Worm (Caenorhabditis elegans): ENCODE results near the gene let-60.
A peak's percentile ranks its signal among the peaks of the same experiment; 100 is the strongest.

The let-60 gene

ce11 chrIV:11690988-11691387 is at the start of gene let-60:
TSS of gene let-60 (minus strand) at chrIV:11691088.
- no peak for TF ChIP-seq xbp-1 (tag; optimal IDR thresholded peaks at IDR 0.05)
- TF ChIP-seq snu-23 (GFP tag; optimal IDR thresholded peaks at IDR 0.05): no peak
- no peak for TF ChIP-seq egl-13 (tag; optimal IDR thresholded peaks at IDR 0.05)
- no peak for TF ChIP-seq vab-15 (tag; optimal IDR thresholded peaks at IDR 0.05)
- no peak for TF ChIP-seq nhr-28 (tag; optimal IDR thresholded peaks at IDR 0.05)
- TF ChIP-seq ces-1 (GFP tag; optimal IDR thresholded peaks at IDR 0.05): no peak
- no peak for TF ChIP-seq grh-1 (GFP tag; IDR thresholded peaks at IDR 0.05)
- no peak for TF ChIP-seq ama-1 (optimal IDR thresholded peaks at IDR 0.05)
- no peak for TF ChIP-seq pag-3 (tag; optimal IDR thresholded peaks at IDR 0.05; ENCODE audit: borderline replicate concordance, insufficient read depth)
- TF ChIP-seq isw-1 (GFP tag; IDR thresholded peaks at IDR 0.05): no peak
- no peak for TF ChIP-seq mep-1 (tag; optimal IDR thresholded peaks at IDR 0.05)
- TF ChIP-seq lin-15B (tag; optimal IDR thresholded peaks at IDR 0.05): no peak
- TF ChIP-seq F16B12.6 (tag; optimal IDR thresholded peaks at IDR 0.05): no peak
- TF ChIP-seq nhr-71 (tag; optimal IDR thresholded peaks at IDR 0.05): no peak
- TF ChIP-seq dpl-1 (GFP tag; optimal IDR thresholded peaks at IDR 0.05): no peak
- no peak for TF ChIP-seq efl-1 (optimal IDR thresholded peaks at IDR 0.05)
- no peak for TF ChIP-seq efl-1 (GFP tag; optimal IDR thresholded peaks at IDR 0.05 in 1 of 2)
- TF ChIP-seq C16A3.4 (tag; optimal IDR thresholded peaks at IDR 0.05): no peak
- TF ChIP-seq C04F5.9 (tag; optimal IDR thresholded peaks at IDR 0.05): no peak
- TF ChIP-seq unc-98 (GFP tag; IDR thresholded peaks at IDR 0.05): no peak
- TF ChIP-seq elt-2 (tag; optimal IDR thresholded peaks at IDR 0.05): no peak

- TF ChIP-seq snu-23 (GFP tag; optimal IDR thresholded peaks at IDR 0.05) (no peak), mab-9 (GFP tag; IDR thresholded peaks at IDR 0.05) (no peak), sptf-1 (tag; optimal IDR thresholded peaks at IDR 0.05) (no peak), ztf-4 (tag; optimal IDR thresholded peaks at IDR 0.05) (no peak)
These were observed 49.3 kb upstream of the let-60 start, which contains the start of gene K01A6.4 for ce11 chrIV:11740204-11740603. TSS of gene K01A6.4 (minus strand) at chrIV:11740304.

DNA sequence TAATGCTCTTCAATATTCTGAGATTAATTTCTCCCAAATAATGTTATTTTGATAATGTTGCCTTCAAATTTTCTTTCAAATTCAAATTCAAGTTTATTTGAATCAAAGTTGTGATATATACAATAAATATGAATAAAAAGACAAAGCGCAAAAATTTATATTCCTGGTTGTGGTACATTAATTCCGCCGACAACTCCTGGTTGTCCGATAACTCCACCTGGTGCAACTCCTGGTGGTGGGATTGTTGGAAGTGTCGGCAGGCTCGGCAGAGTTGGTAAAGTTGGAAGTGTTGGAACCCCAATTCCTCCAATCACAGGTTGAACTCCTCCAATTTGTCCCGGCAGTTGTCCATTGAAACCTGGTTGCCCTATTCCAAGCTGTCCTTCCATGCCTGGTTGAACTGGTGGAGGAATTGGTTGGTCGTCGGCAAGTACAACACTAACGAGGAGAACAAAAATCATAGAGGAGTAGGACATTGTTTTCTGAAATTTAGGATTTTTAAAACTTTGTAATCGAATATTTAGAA is 47.3 kb upstream of the let-60 start, which contains the start of gene K01A6.7:
Gene K01A6.7, minus strand, starts transcription at position 476 of the 526 bp plus-strand sequence.
- no peak for TF ChIP-seq nhr-28 (tag; optimal IDR thresholded peaks at IDR 0.05)
- TF ChIP-seq zip-4 (GFP tag; optimal IDR thresholded peaks at IDR 0.05): no peak
- no peak for TF ChIP-seq zag-1 (tag; optimal IDR thresholded peaks at IDR 0.05)
- TF ChIP-seq snpc-4 (tag; optimal IDR thresholded peaks at IDR 0.05): no peak
- no peak for TF ChIP-seq nhr-12 (tag; optimal IDR thresholded peaks at IDR 0.05)
- no peak for TF ChIP-seq lin-39 (tag; optimal IDR thresholded peaks at IDR 0.05)
- no peak for TF ChIP-seq nhr-85 (tag)
- TF ChIP-seq lir-3 (tag; optimal IDR thresholded peaks at IDR 0.05; ENCODE audit: poor library complexity): no peak

ce11 chrIV:11737269-11737668 is 46.4 kb upstream of the let-60 start, which contains the start of gene K01A6.8:
TSS of gene K01A6.8 (minus strand) at chrIV:11737369.
- TF ChIP-seq efl-1 (optimal IDR thresholded peaks at IDR 0.05): no peak
- TF ChIP-seq efl-1 (GFP tag; optimal IDR thresholded peaks at IDR 0.05 in 1 of 2): peak in 1 of 2 experiments; percentile 32
- TF ChIP-seq nhr-90 (tag; optimal IDR thresholded peaks at IDR 0.05; ENCODE audit: poor library complexity): no peak

DNA sequence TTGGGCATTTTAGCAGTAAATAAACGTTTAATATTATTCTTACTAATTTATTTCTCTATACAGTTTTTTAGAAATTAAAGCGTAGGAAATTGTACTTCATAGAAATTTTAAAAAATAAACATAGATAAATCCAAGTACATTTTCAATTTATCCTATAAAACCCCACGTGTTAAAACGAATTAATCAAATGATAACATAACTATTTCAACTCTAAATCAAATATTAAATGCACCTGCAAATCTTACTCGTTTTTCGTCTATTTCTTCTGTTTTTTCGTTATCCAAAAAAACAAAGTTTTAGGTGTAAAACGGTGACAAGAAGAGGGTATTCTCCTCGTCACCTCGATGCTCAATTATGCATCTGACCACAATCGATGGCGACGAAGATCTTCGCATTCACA is 44.1 kb upstream of the let-60 start, which contains the start of gene K01A6.6:
Gene K01A6.6, plus strand, starts transcription at position 301 of the 400 bp plus-strand sequence.
- no peak for TF ChIP-seq lin-35 (GFP tag; optimal IDR thresholded peaks at IDR 0.05)
- no peak for TF ChIP-seq zip-4 (GFP tag; optimal IDR thresholded peaks at IDR 0.05)
- TF ChIP-seq lin-15B (tag; optimal IDR thresholded peaks at IDR 0.05): no peak
- no peak for TF ChIP-seq fos-1 (tag; optimal IDR thresholded peaks at IDR 0.05)
- TF ChIP-seq fkh-10 (GFP tag; optimal IDR thresholded peaks at IDR 0.05): no peak
- no peak for TF ChIP-seq pag-3 (tag; optimal IDR thresholded peaks at IDR 0.05; ENCODE audit: borderline replicate concordance, insufficient read depth)
- no peak for TF ChIP-seq ets-5 (GFP tag; IDR thresholded peaks at IDR 0.05)
- no peak for TF ChIP-seq nhr-85 (tag)
- TF ChIP-seq sox-4 (tag; optimal IDR thresholded peaks at IDR 0.05): no peak
- no peak for TF ChIP-seq alr-1 (tag; optimal IDR thresholded peaks at IDR 0.05; ENCODE audit: borderline replicate concordance)
- TF ChIP-seq unc-130 (tag; optimal IDR thresholded peaks at IDR 0.05): no peak
- no peak for TF ChIP-seq tbx-2 (tag; optimal IDR thresholded peaks at IDR 0.05)
- TF ChIP-seq tlp-1 (tag; optimal IDR thresholded peaks at IDR 0.05): no peak
- no peak for TF ChIP-seq mep-1 (tag; optimal IDR thresholded peaks at IDR 0.05)
